Fruit fly (Drosophila melanogaster): ENCODE data around the gene nau.

The nau gene

DNA sequence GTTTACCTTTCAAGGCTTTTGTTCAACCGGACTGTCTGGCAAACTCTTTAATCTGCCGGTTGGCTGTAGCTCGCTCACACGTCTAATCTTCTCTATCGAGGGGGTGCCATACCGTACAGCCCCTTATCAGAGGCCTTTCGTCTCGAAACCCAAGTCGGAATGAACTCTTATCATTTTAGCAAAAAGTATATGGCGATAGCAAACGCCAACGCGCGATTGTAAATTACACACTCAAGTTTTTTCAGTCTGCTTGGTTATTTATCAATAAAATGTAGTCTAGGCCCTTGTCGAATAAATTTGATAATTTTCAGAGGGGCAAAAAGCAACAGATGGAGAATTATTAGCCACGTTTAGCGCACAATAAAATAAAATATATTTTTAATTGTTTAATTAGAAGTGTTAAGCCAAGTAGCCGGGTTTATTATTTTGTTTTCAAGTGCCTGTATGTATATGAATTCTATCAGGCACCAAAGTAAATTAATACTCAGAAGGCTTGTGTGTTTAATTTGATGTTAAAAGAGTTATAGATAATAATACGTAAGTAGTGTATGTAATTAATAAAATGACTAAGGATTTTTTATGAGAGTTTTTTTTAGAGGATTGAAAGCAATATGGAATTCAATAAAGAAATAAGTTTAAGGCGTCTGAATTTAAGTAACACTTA lies 6.8 kb upstream of the nau start (continued):
- TF ChIP-seq C15 (GFP tag; IDR thresholded peaks at IDR 0.05) (no peak), CG6813 (GFP tag; optimal IDR thresholded peaks at IDR 0.05) (peak; percentile 8), tin (GFP tag; optimal IDR thresholded peaks at IDR 0.05) (no peak), CG11093 (GFP tag; IDR thresholded peaks at IDR 0.05) (no peak), CG2116 (GFP tag; optimal IDR thresholded peaks at IDR 0.05) (no peak), CG1603 (tag; optimal IDR thresholded peaks at IDR 0.05) (no peak), CG8089 (GFP tag; optimal IDR thresholded peaks at IDR 0.05) (no peak), CTCF (GFP tag; optimal IDR thresholded peaks at IDR 0.05) (no peak), CG13894 (tag; optimal IDR thresholded peaks at IDR 0.05) (no peak), pan (optimal IDR thresholded peaks at IDR 0.05) (no peak), pan (GFP tag; optimal IDR thresholded peaks at IDR 0.05 in 1 of 2, IDR thresholded peaks at IDR 0.05 in 1 of 2) (no peak), CG17359 (tag; optimal IDR thresholded peaks at IDR 0.05) (no peak), CG13287 (GFP tag; IDR thresholded peaks at IDR 0.05; ENCODE audit: partially characterized antibody) (no peak), HLH3B (GFP tag; IDR thresholded peaks at IDR 0.05) (no peak), CG12942 (GFP tag; optimal IDR thresholded peaks at IDR 0.05) (no peak), h (optimal IDR thresholded peaks at IDR 0.05) (no peak), NfI (GFP tag; optimal IDR thresholded peaks at IDR 0.05) (no peak), usp (GFP tag; optimal IDR thresholded peaks at IDR 0.05) (no peak), schlank (tag; optimal IDR thresholded peaks at IDR 0.05) (no peak), CG11247 (GFP tag; IDR thresholded peaks at IDR 0.05) (no peak), Fer3 (tag; optimal IDR thresholded peaks at IDR 0.05) (no peak), CG12744 (GFP tag; optimal IDR thresholded peaks at IDR 0.05) (no peak), CG5245 (GFP tag; optimal IDR thresholded peaks at IDR 0.05) (no peak), cato (GFP tag; optimal IDR thresholded peaks at IDR 0.05; ENCODE audit: borderline replicate concordance) (no peak), Ravus (GFP tag; IDR thresholded peaks at IDR 0.05) (no peak), CG18764 (GFP tag; optimal IDR thresholded peaks at IDR 0.05) (no peak), CG2678 (tag; optimal IDR thresholded peaks at IDR 0.05) (no peak), MBD-R2 (GFP tag; IDR thresholded peaks at IDR 0.05) (no peak), CG4707 (GFP tag; optimal IDR thresholded peaks at IDR 0.05) (no peak), nerfin-2 (GFP tag; IDR thresholded peaks at IDR 0.05; ENCODE audit: partially characterized antibody) (no peak), phol (tag; optimal IDR thresholded peaks at IDR 0.05) (no peak), Med (GFP tag) (peak; percentile 28), Ada2b (GFP tag; IDR thresholded peaks at IDR 0.05) (no peak), jigr1 (GFP tag; IDR thresholded peaks at IDR 0.05) (no peak), pita (GFP tag; optimal IDR thresholded peaks at IDR 0.05) (no peak), CG2712 (tag; optimal IDR thresholded peaks at IDR 0.05) (no peak), CG15269 (tag; optimal IDR thresholded peaks at IDR 0.05) (no peak), CG34376 (GFP tag; optimal IDR thresholded peaks at IDR 0.05) (peak; percentile 85), ac (GFP tag; optimal IDR thresholded peaks at IDR 0.05) (no peak), CG7271 (tag; optimal IDR thresholded peaks at IDR 0.05) (no peak), Six4 (GFP tag; optimal IDR thresholded peaks at IDR 0.05) (no peak), Dfd (GFP tag; optimal IDR thresholded peaks at IDR 0.05) (no peak)
